Worm (Caenorhabditis elegans): ENCODE results near the gene F38B2.6.

DNA sequence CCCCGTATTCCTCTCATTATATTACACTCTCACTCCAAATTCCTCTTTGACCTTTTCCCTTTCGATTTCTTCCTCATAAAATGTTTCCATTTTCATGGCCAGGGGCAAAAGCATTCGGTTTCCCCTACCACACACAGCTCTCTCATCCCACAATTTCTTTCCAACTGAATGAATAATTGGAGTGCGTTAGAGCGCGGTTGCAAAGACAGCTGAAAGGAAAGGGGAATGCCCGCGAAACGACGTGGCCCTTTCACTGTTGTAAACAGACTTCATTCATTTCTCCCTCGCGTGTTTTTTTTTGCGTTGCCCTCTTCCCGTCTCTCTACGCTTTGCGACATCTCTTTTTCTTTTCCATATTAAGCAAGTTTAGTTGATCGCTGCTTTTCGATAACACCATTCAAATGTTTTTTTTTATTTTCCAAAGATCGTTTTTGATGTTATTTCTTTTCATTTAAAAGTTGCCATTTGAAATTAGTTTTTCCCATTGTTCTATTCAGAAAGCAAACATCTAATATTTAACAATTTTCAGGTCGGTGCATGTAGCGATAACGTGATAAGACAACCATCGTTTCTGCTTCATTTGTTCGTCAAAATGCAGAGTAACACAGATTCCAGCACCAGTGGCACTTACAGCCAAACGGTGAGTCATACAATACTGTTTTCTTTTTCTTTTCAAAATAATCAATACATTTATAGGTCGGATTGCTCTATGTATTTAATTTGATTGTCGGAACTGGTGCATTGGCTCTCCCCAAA is 18.6 kb downstream of the F38B2.6 start, which contains the start of gene C03A3.2:
- TF ChIP-seq ama-1 (optimal IDR thresholded peaks at IDR 0.05) (no peak), aly-1 (tag; optimal IDR thresholded peaks at IDR 0.05) (no peak), pes-1 (GFP tag; IDR thresholded peaks at IDR 0.05) (no peak), B0310.2 (tag; optimal IDR thresholded peaks at IDR 0.05) (no peak), tra-4 (tag; optimal IDR thresholded peaks at IDR 0.05) (no peak), tbx-11 (GFP tag; IDR thresholded peaks at IDR 0.05) (no peak), ets-7 (tag; optimal IDR thresholded peaks at IDR 0.05) (no peak), ceh-36 (tag; optimal IDR thresholded peaks at IDR 0.05) (no peak), scrt-1 (GFP tag; IDR thresholded peaks at IDR 0.05) (no peak), hmg-4 (GFP tag; optimal IDR thresholded peaks at IDR 0.05) (peak; percentile 75)
